Worm (Caenorhabditis elegans): ENCODE data around the gene Y55F3BR.1.

Y55F3BR.1 gene

ce11 chrIV:856038-856437 is 18.6 kb upstream of the Y55F3BR.1 start:
- peak; percentile 93 for TF ChIP-seq dve-1 (tag; optimal IDR thresholded peaks at IDR 0.05)
- TF ChIP-seq T23F11.4 (GFP tag; optimal IDR thresholded peaks at IDR 0.05): no peak

- TF ChIP-seq dve-1 (tag; optimal IDR thresholded peaks at IDR 0.05): no peak
- no peak for TF ChIP-seq ttx-3 (tag; optimal IDR thresholded peaks at IDR 0.05)
- no peak for TF ChIP-seq K02D7.2 (tag; optimal IDR thresholded peaks at IDR 0.05)
- no peak for TF ChIP-seq elt-2 (tag; optimal IDR thresholded peaks at IDR 0.05)
- TF ChIP-seq hlh-15 (tag; optimal IDR thresholded peaks at IDR 0.05): no peak
- TF ChIP-seq hlh-6 (tag; optimal IDR thresholded peaks at IDR 0.05): no peak
- no peak for TF ChIP-seq pax-1 (tag; optimal IDR thresholded peaks at IDR 0.05)
- no peak for TF ChIP-seq ref-2 (tag; optimal IDR thresholded peaks at IDR 0.05)
- TF ChIP-seq C08G9.2 (tag; optimal IDR thresholded peaks at IDR 0.05): no peak
Observed at ce11 chrIV:858630-859029, 16.0 kb upstream of the Y55F3BR.1 start, which contains the start of gene Y55F3BR.2. Gene Y55F3BR.2 (plus strand): TSS chrIV:858930.

ce11 chrIV:860810-861209 is 13.8 kb upstream of the Y55F3BR.1 start:
- no peak for TF ChIP-seq syd-9 (tag; optimal IDR thresholded peaks at IDR 0.05)
- TF ChIP-seq unc-3 (GFP tag; conservative IDR thresholded peaks at IDR 0.05): no peak
- no peak for TF ChIP-seq unc-3 (tag; optimal IDR thresholded peaks at IDR 0.05)
- no peak for TF ChIP-seq hlh-15 (tag; optimal IDR thresholded peaks at IDR 0.05)
- no peak for TF ChIP-seq hlh-30 (tag; optimal IDR thresholded peaks at IDR 0.05; ENCODE audit: insufficient read depth)
- no peak for TF ChIP-seq pha-4 (tag; optimal IDR thresholded peaks at IDR 0.05)
- TF ChIP-seq tbx-7 (tag; optimal IDR thresholded peaks at IDR 0.05): no peak
- TF ChIP-seq unc-42 (tag; optimal IDR thresholded peaks at IDR 0.05): no peak
- TF ChIP-seq fax-1 (tag; optimal IDR thresholded peaks at IDR 0.05): no peak
- no peak for TF ChIP-seq fkh-6 (tag; optimal IDR thresholded peaks at IDR 0.05)
- TF ChIP-seq ref-2 (tag; optimal IDR thresholded peaks at IDR 0.05): no peak
- TF ChIP-seq pat-9 (tag; optimal IDR thresholded peaks at IDR 0.05): no peak
- no peak for TF ChIP-seq dve-1 (tag; optimal IDR thresholded peaks at IDR 0.05)
- no peak for TF ChIP-seq zip-5 (tag; optimal IDR thresholded peaks at IDR 0.05)
- no peak for TF ChIP-seq ztf-16 (tag; optimal IDR thresholded peaks at IDR 0.05)
- no peak for TF ChIP-seq nfya-1 (tag; optimal IDR thresholded peaks at IDR 0.05)
- no peak for TF ChIP-seq ceh-31 (tag; optimal IDR thresholded peaks at IDR 0.05)
- TF ChIP-seq ceh-22 (tag; optimal IDR thresholded peaks at IDR 0.05): no peak
- no peak for TF ChIP-seq sox-2 (GFP tag; IDR thresholded peaks at IDR 0.05)
- no peak for TF ChIP-seq rnt-1 (tag; optimal IDR thresholded peaks at IDR 0.05)

ce11 chrIV:866828-867270 is 7.7 kb upstream of the Y55F3BR.1 start:
- TF ChIP-seq odd-2 (tag; optimal IDR thresholded peaks at IDR 0.05) (no peak), nhr-11 (tag; optimal IDR thresholded peaks at IDR 0.05) (no peak), rnt-1 (tag; optimal IDR thresholded peaks at IDR 0.05) (no peak), K02D7.2 (tag; optimal IDR thresholded peaks at IDR 0.05) (no peak), elt-2 (tag; optimal IDR thresholded peaks at IDR 0.05) (peak; percentile 24), ceh-22 (tag; optimal IDR thresholded peaks at IDR 0.05) (no peak), ama-1 (optimal IDR thresholded peaks at IDR 0.05) (peak; percentile 45), fkh-6 (tag; optimal IDR thresholded peaks at IDR 0.05) (no peak), gmeb-2 (tag; optimal IDR thresholded peaks at IDR 0.05) (no peak), dve-1 (tag; optimal IDR thresholded peaks at IDR 0.05) (peak; percentile 56)

ce11 chrIV:868723-869122 is 5.9 kb upstream of the Y55F3BR.1 start:
- TF ChIP-seq syd-9 (tag; optimal IDR thresholded peaks at IDR 0.05) (no peak), pqm-1 (tag; optimal IDR thresholded peaks at IDR 0.05) (no peak), odd-2 (tag; optimal IDR thresholded peaks at IDR 0.05) (no peak), fkh-6 (tag; optimal IDR thresholded peaks at IDR 0.05) (no peak), lin-11 (tag; optimal IDR thresholded peaks at IDR 0.05) (no peak), tbx-2 (tag; optimal IDR thresholded peaks at IDR 0.05) (no peak), zip-5 (tag; optimal IDR thresholded peaks at IDR 0.05) (no peak), ceh-19 (GFP tag; optimal IDR thresholded peaks at IDR 0.05) (no peak), hlh-13 (GFP tag; optimal IDR thresholded peaks at IDR 0.05) (no peak), ceh-24 (tag; optimal IDR thresholded peaks at IDR 0.05) (no peak), sox-2 (GFP tag; IDR thresholded peaks at IDR 0.05) (no peak), eyg-1 (tag; optimal IDR thresholded peaks at IDR 0.05) (no peak)
